Worm (Caenorhabditis elegans) whole organism, young adult: ENCODE data around the gene rha-2.

Experiments used
- B0261.1 ChIP-seq: sonication (generic microtip); optimal IDR thresholded peaks from 2 replicates; lab custom pipeline; 2016; ENCODE audit warnings: mild to moderate bottlenecking, missing genetic modification characterization, moderate library complexity, missing compliant biosample characterization
- B0336.3 ChIP-seq: fragments of 200-800 bp; sonication (Bioruptor generic); IDR thresholded peaks from 2 replicates; pipeline ENCODE4 v1.3.6; 2022; ENCODE audit warnings: missing genetic modification characterization, missing compliant biosample characterization
- F33H1.4 ChIP-seq: fragments of 200-800 bp; sonication (Bioruptor generic); IDR thresholded peaks from 2 replicates; pipeline ENCODE4 v1.3.6; 2022; ENCODE audit warnings: missing genetic modification reagents, missing genetic modification characterization, missing compliant biosample characterization
- K11D2.4 ChIP-seq: fragments of 200-800 bp; sonication (Bioruptor generic); IDR thresholded peaks from 2 replicates; pipeline ENCODE4 v1.3.6; 2022; ENCODE audit warnings: missing genetic modification reagents, missing genetic modification characterization, missing compliant biosample characterization
- T07F8.4 ChIP-seq: sonication (generic microtip); optimal IDR thresholded peaks from 2 replicates; lab custom pipeline; 2016; ENCODE audit warnings: mild to moderate bottlenecking, missing genetic modification characterization, moderate library complexity, missing compliant biosample characterization
- Y53F4B.3 ChIP-seq: fragments of 200-800 bp; sonication (Bioruptor generic); IDR thresholded peaks from 2 replicates; pipeline ENCODE4 v1.3.6; 2022; ENCODE audit warnings: missing genetic modification reagents, missing genetic modification characterization, missing compliant biosample characterization
- Y53G8AR.9 ChIP-seq: fragments of 200-800 bp; sonication (Bioruptor generic); conservative IDR thresholded peaks from 2 replicates; pipeline ENCODE4 v1.3.6; 2022; ENCODE audit warnings: missing genetic modification reagents, missing genetic modification characterization, missing compliant biosample characterization
- Y56A3A.18 ChIP-seq: fragments of 200-800 bp; sonication (Bioruptor generic); IDR thresholded peaks from 2 replicates; pipeline ENCODE4 v1.3.6; 2022; ENCODE audit warnings: missing genetic modification reagents, missing genetic modification characterization, missing compliant biosample characterization
- Y95B8A.8 ChIP-seq: fragments of 200-800 bp; sonication (Bioruptor generic); IDR thresholded peaks from 2 replicates; pipeline ENCODE4 v1.3.6; 2022; ENCODE audit warnings: missing genetic modification reagents, missing genetic modification characterization, missing compliant biosample characterization
- ama-1 ChIP-seq, 3 experiments: fragments of 150-350 bp in 1 of 3; sonication (generic microtip) in 2 of 3; optimal IDR thresholded peaks; 2 replicates each; lab custom pipeline; 2014 to 2018; ENCODE audit warnings: missing biosample characterization in 2 of 3, missing genetic modification characterization in 2 of 3, missing genetic modification reagents in 2 of 3
- aptf-2 ChIP-seq: fragments of 200-800 bp; sonication (Bioruptor generic); conservative IDR thresholded peaks from 2 replicates; pipeline ENCODE4 v1.3.6; 2022; ENCODE audit warnings: missing genetic modification reagents, missing genetic modification characterization, missing compliant biosample characterization
- aptf-3 ChIP-seq: fragments of 200-800 bp; sonication (Bioruptor generic); IDR thresholded peaks from 2 replicates; pipeline ENCODE4 v1.3.6; 2022; ENCODE audit warnings: missing genetic modification characterization, missing compliant biosample characterization
- athp-1 ChIP-seq: sonication (generic microtip); optimal IDR thresholded peaks from 2 replicates; lab custom pipeline; 2017; ENCODE audit warnings: mild to moderate bottlenecking, missing genetic modification characterization, missing compliant biosample characterization
- attf-3 ChIP-seq: fragments of 200-800 bp; sonication (Bioruptor generic); conservative IDR thresholded peaks from 2 replicates; pipeline ENCODE4 v1.3.6; 2022; ENCODE audit warnings: missing genetic modification reagents, missing genetic modification characterization, missing compliant biosample characterization
- cebp-2 ChIP-seq: fragments of 200-800 bp; sonication (Bioruptor generic); IDR thresholded peaks from 2 replicates; pipeline ENCODE4 v1.3.6; 2022; ENCODE audit warnings: missing genetic modification characterization, missing compliant biosample characterization
- ceh-27 ChIP-seq: fragments of 200-800 bp; sonication (Bioruptor generic); optimal IDR thresholded peaks from 2 replicates; lab custom pipeline; 2018; ENCODE audit warnings: mild to moderate bottlenecking, missing genetic modification characterization, moderate library complexity, missing compliant biosample characterization
- ceh-40 ChIP-seq: fragments of 200-800 bp; sonication (Bioruptor generic); IDR thresholded peaks from 2 replicates; pipeline ENCODE4 v1.3.6; 2022; ENCODE audit warnings: missing genetic modification characterization, missing compliant biosample characterization
- ceh-91 ChIP-seq: fragments of 200-800 bp; sonication (Bioruptor generic); IDR thresholded peaks from 2 replicates; pipeline ENCODE4 v1.3.6; 2022; ENCODE audit warnings: missing genetic modification reagents, missing genetic modification characterization, missing compliant biosample characterization
- die-1 ChIP-seq: sonication (generic microtip); optimal IDR thresholded peaks from 2 replicates; lab custom pipeline; 2016; ENCODE audit warnings: missing genotype, mild to moderate bottlenecking, missing genetic modification characterization, missing compliant biosample characterization
- dpff-1 ChIP-seq: sonication (generic microtip); optimal IDR thresholded peaks from 2 replicates; lab custom pipeline; 2017; ENCODE audit warnings: mild to moderate bottlenecking, missing genetic modification characterization, missing compliant biosample characterization
- egrh-3 ChIP-seq: fragments of 200-800 bp; sonication (Bioruptor generic); IDR thresholded peaks from 2 replicates; pipeline ENCODE4 v1.3.6; 2022; ENCODE audit warnings: missing genetic modification reagents, missing genetic modification characterization, missing compliant biosample characterization
- hlh-26 ChIP-seq: fragments of 200-800 bp; sonication (Bioruptor generic); conservative IDR thresholded peaks from 2 replicates; pipeline ENCODE4 v1.3.6; 2022; ENCODE audit warnings: missing genetic modification reagents, missing genetic modification characterization, missing compliant biosample characterization
- hmg-20 ChIP-seq: fragments of 200-800 bp; sonication (Bioruptor generic); IDR thresholded peaks from 2 replicates; pipeline ENCODE4 v1.3.6; 2022; ENCODE audit warnings: missing genetic modification reagents, missing genetic modification characterization, missing compliant biosample characterization
- hrde-1 ChIP-seq: sonication (generic microtip); optimal IDR thresholded peaks from 2 replicates; lab custom pipeline; 2016; ENCODE audit warnings: missing genetic modification characterization, mild to moderate bottlenecking, missing compliant biosample characterization, moderate library complexity, missing genotype, missing genetic modification reagents, borderline replicate concordance
- lin-40 ChIP-seq: sonication (generic microtip); optimal IDR thresholded peaks from 2 replicates; lab custom pipeline; 2016; ENCODE audit warnings: missing genetic modification characterization, mild to moderate bottlenecking, missing compliant biosample characterization, missing genotype, missing genetic modification reagents
- lin-54 ChIP-seq: fragments of 200-800 bp; sonication (Bioruptor generic); optimal IDR thresholded peaks from 2 replicates; lab custom pipeline; 2018; ENCODE audit warnings: mild to moderate bottlenecking, missing genetic modification characterization, missing compliant biosample characterization
- lsl-1 ChIP-seq: fragments of 200-800 bp; sonication (Bioruptor generic); optimal IDR thresholded peaks from 2 replicates; lab custom pipeline; 2018; ENCODE audit warnings: mild to moderate bottlenecking, missing genetic modification characterization, moderate library complexity, missing compliant biosample characterization
- madf-3 ChIP-seq: fragments of 200-800 bp; sonication (Bioruptor generic); IDR thresholded peaks from 2 replicates; pipeline ENCODE4 v1.3.6; 2022; ENCODE audit warnings: missing genetic modification reagents, missing genetic modification characterization, missing compliant biosample characterization
- madf-6 ChIP-seq: fragments of 200-800 bp; sonication (Bioruptor generic); IDR thresholded peaks from 2 replicates; pipeline ENCODE4 v1.3.6; 2022; ENCODE audit warnings: missing genetic modification reagents, missing genetic modification characterization, missing compliant biosample characterization
- mel-28 ChIP-seq: sonication (generic microtip); optimal IDR thresholded peaks from 2 replicates; lab custom pipeline; 2016; ENCODE audit warnings: borderline replicate concordance, mild to moderate bottlenecking, missing genetic modification characterization, missing compliant biosample characterization
- mes-4 ChIP-seq: sonication (generic microtip); optimal IDR thresholded peaks from 2 replicates; lab custom pipeline; 2016; ENCODE audit warnings: missing genotype, missing genetic modification characterization, missing compliant biosample characterization
- nfya-1 ChIP-seq: sonication (generic microtip); optimal IDR thresholded peaks from 2 replicates; lab custom pipeline; 2017; ENCODE audit warnings: antibody characterized with exemption, missing compliant biosample characterization, missing genetic modification characterization, borderline replicate concordance; ENCODE audit not compliant: insufficient read depth
- nhr-120 ChIP-seq: fragments of 200-800 bp; sonication (Bioruptor generic); IDR thresholded peaks from 2 replicates; pipeline ENCODE4 v1.3.6; 2022; ENCODE audit warnings: missing genetic modification characterization, missing compliant biosample characterization
- nhr-179 ChIP-seq: sonication (generic microtip); optimal IDR thresholded peaks from 2 replicates; lab custom pipeline; 2016; ENCODE audit warnings: mild to moderate bottlenecking, missing genetic modification characterization, missing compliant biosample characterization
- nhr-80 ChIP-seq: sonication (generic microtip); optimal IDR thresholded peaks from 2 replicates; lab custom pipeline; 2016; ENCODE audit warnings: missing genetic modification characterization, missing compliant biosample characterization
- rec-8 ChIP-seq, 2 experiments: sonication (generic microtip); optimal IDR thresholded peaks; 2 replicates each; lab custom pipeline; 2016; ENCODE audit warnings: mild to moderate bottlenecking in 2 of 2, missing genetic modification characterization in 2 of 2, missing genetic modification reagents in 2 of 2, missing genotype in 2 of 2, missing biosample characterization in 1 of 2, missing compliant biosample characterization in 1 of 2, moderate library complexity in 1 of 2
- repo-1 ChIP-seq: sonication (generic microtip); optimal IDR thresholded peaks from 2 replicates; lab custom pipeline; 2017; ENCODE audit warnings: mild to moderate bottlenecking, missing genetic modification characterization, missing compliant biosample characterization
- sdz-38 ChIP-seq: sonication (generic microtip); optimal IDR thresholded peaks from 2 replicates; lab custom pipeline; 2016; ENCODE audit warnings: missing genotype, missing genetic modification characterization, missing compliant biosample characterization
- snpc-1.1 ChIP-seq: sonication (generic microtip); optimal IDR thresholded peaks from 2 replicates; lab custom pipeline; 2017; ENCODE audit warnings: missing genetic modification characterization, mild to moderate bottlenecking, missing compliant biosample characterization, antibody characterized with exemption, moderate library complexity, missing genotype, missing genetic modification reagents; ENCODE audit not compliant: insufficient read depth
- tbx-9 ChIP-seq: sonication (generic microtip); optimal IDR thresholded peaks from 2 replicates; lab custom pipeline; 2016; ENCODE audit warnings: borderline replicate concordance, missing genetic modification characterization, inconsistent platforms, missing compliant biosample characterization
- xnd-1 ChIP-seq: sonication (generic microtip); optimal IDR thresholded peaks from 2 replicates; lab custom pipeline; 2016; ENCODE audit warnings: missing genotype, missing genetic modification reagents, missing genetic modification characterization, missing compliant biosample characterization
- zfh-2 ChIP-seq: fragments of 200-800 bp; sonication (Bioruptor generic); conservative IDR thresholded peaks from 2 replicates; pipeline ENCODE4 v1.3.6; 2022; ENCODE audit warnings: missing genetic modification reagents, missing genetic modification characterization, missing compliant biosample characterization
- ztf-18 ChIP-seq: sonication (generic microtip); optimal IDR thresholded peaks from 2 replicates; lab custom pipeline; 2016; ENCODE audit warnings: missing genotype, mild to moderate bottlenecking, missing genetic modification characterization, missing compliant biosample characterization
- ztf-22 ChIP-seq: fragments of 200-800 bp; sonication (Bioruptor generic); optimal IDR thresholded peaks from 2 replicates; lab custom pipeline; 2018; ENCODE audit warnings: mild to moderate bottlenecking, missing genetic modification characterization, moderate library complexity, missing compliant biosample characterization
- ztf-3 ChIP-seq: fragments of 200-800 bp; sonication (Bioruptor generic); optimal IDR thresholded peaks from 2 replicates; lab custom pipeline; 2018; ENCODE audit warnings: mild to moderate bottlenecking, missing genetic modification characterization, missing compliant biosample characterization

rha-2 gene

DNA sequence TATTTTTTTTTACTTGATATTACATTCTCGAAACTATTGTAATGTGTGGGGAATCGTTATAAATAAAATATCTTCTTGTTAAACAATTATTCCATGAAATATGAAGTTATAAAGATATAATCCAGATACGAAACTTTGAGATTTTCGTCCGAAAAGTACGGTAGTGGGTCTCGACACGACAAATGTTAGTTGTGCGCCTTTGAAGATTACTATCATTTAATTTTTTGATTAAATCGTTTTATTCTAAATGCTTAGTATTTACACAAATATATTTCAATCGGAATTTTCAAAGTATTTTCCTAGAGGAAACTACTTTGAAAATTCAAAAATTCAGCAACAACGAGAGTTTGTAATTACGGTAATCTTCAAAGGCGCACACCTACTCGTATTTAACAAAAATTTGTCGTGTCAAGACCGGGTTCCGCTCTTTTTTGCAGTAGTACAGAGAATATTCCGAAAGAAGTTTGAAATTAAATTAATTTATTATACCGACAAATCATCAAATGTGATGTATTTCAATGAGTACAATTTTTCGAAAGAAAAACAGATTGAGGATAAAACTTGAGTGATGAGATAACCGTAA lies 37.8 kb upstream of the rha-2 start:
- TF ChIP-seq B0336.3 (no peak), ama-1 (optimal IDR thresholded peaks at IDR 0.05; lab: Kevin White, UChicago) (peak; percentile 86), ama-1 (GFP tag; optimal IDR thresholded peaks at IDR 0.05; lab: Kevin White, UChicago) (no peak), repo-1 (peak; percentile 64), Y56A3A.18 (GFP tag; lab: Robert Waterston, UW) (0 out of 2 replicates have a peak, but pooled peaks have one; percentile 24)

DNA sequence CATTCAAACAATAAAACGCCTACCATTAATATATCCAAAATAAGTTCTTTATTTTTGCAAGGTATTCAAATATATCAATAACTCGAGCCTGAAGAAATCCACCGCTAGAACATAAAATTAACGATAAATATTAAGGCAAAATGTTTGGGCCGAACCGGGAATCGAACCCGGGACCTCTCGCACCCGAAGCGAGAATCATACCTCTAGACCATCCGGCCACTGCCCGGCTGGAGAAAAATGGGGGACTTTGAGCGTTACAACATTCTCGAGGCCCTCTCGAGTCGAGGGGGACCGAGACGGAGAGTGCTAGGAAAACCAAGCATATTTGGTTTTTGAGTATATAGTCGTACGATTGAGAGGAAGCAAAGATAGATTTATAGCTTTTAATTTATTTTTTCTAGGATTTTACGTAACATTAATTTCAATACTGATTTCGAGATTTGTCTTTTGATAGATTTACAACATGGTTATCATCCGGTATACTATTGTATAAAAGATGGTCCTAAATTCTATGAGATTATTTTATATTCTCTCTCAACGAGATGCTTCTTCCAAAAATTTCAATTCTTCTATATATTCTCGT lies 36.0 kb upstream of the rha-2 start, which contains the start of gene flp-23:
Gene flp-23 (plus strand): TSS at position 533 of the 583 bp plus-strand sequence.
- no peak for TF ChIP-seq athp-1 (tag; lab: Kevin White, UChicago)
- TF ChIP-seq die-1 (tag; lab: Kevin White, UChicago): peak; percentile 62
- no peak for TF ChIP-seq Y95B8A.8 (GFP tag; lab: Robert Waterston, UW)
- TF ChIP-seq egrh-3 (GFP tag; lab: Robert Waterston, UW): 0 out of 2 replicates have a peak, but pooled peaks have one; percentile 9
- TF ChIP-seq F33H1.4 (GFP tag; lab: Robert Waterston, UW): no peak
- no peak for TF ChIP-seq hrde-1 (tag; lab: Kevin White, UChicago)
- no peak for TF ChIP-seq Y53G8AR.9 (GFP tag; lab: Robert Waterston, UW)
- no peak for TF ChIP-seq nhr-120 (GFP tag; lab: Robert Waterston, UW)
- TF ChIP-seq rec-8 (tag; optimal IDR thresholded peaks at IDR 0.05; lab: Kevin White, UChicago): peak in 1 of 2 experiments; percentile 54
- no peak for TF ChIP-seq ceh-91 (GFP tag; lab: Robert Waterston, UW)
- TF ChIP-seq lin-40: peak; percentile 17
- no peak for TF ChIP-seq nhr-80 (tag; lab: Kevin White, UChicago)
- no peak for TF ChIP-seq nhr-179
- no peak for TF ChIP-seq ceh-40 (GFP tag; lab: Robert Waterston, UW)
- TF ChIP-seq T07F8.4: no peak
- TF ChIP-seq zfh-2 (GFP tag; lab: Robert Waterston, UW): no peak
- no peak for TF ChIP-seq lin-54 (GFP tag; lab: Kevin White, UChicago)
- TF ChIP-seq ceh-27: no peak
- TF ChIP-seq hmg-20 (GFP tag; lab: Robert Waterston, UW): no peak
- TF ChIP-seq xnd-1 (tag; lab: Kevin White, UChicago): no peak
- TF ChIP-seq B0336.3: no peak
- TF ChIP-seq snpc-1.1 (tag; lab: Kevin White, UChicago): no peak
- TF ChIP-seq cebp-2 (GFP tag; lab: Robert Waterston, UW): no peak
- no peak for TF ChIP-seq nfya-1 (tag; lab: Kevin White, UChicago)
- no peak for TF ChIP-seq aptf-3 (GFP tag; lab: Robert Waterston, UW)
- TF ChIP-seq ztf-22 (GFP tag; lab: Kevin White, UChicago): no peak
- TF ChIP-seq madf-3: no peak
- peak; percentile 76 for TF ChIP-seq B0261.1
- peak; percentile 52 for TF ChIP-seq ztf-18 (tag; lab: Kevin White, UChicago)
- no peak for TF ChIP-seq mel-28
- TF ChIP-seq attf-3: 0 out of 2 replicates have a peak, but pooled peaks have one; percentile 15
- no peak for TF ChIP-seq sdz-38 (tag; lab: Kevin White, UChicago)
- TF ChIP-seq K11D2.4 (GFP tag; lab: Robert Waterston, UW): no peak
- TF ChIP-seq aptf-2 (GFP tag; lab: Robert Waterston, UW): no peak
- no peak for TF ChIP-seq tbx-9
- no peak for TF ChIP-seq mes-4 (tag; lab: Kevin White, UChicago)
- no peak for TF ChIP-seq lsl-1
- TF ChIP-seq Y53F4B.3 (GFP tag; lab: Robert Waterston, UW): no peak
- TF ChIP-seq ztf-3: no peak
- TF ChIP-seq dpff-1 (tag; lab: Kevin White, UChicago): no peak
- TF ChIP-seq hlh-26 (GFP tag; lab: Robert Waterston, UW): no peak
- peak; percentile 17; the same call in 1 of the 2 replicates for TF ChIP-seq madf-6 (GFP tag; lab: Robert Waterston, UW)
